Worm (Caenorhabditis elegans) whole organism, L4 larva: Measurements from ENCODE around the gene rig-3.

Source experiments
- D1046.2 ChIP-seq: fragments of 200-800 bp; sonication (Bioruptor generic); IDR thresholded peaks from 2 replicates; pipeline ENCODE4 v1.3.6; 2022; ENCODE audit warnings: missing genetic modification characterization, missing compliant biosample characterization
- F10B5.3 ChIP-seq: sonication (generic microtip); optimal IDR thresholded peaks from 2 replicates; lab custom pipeline; 2016; ENCODE audit warnings: mild to moderate bottlenecking, missing genetic modification characterization, missing compliant biosample characterization
- F26F4.8 ChIP-seq: fragments of 200-800 bp; sonication (Bioruptor generic); conservative IDR thresholded peaks from 2 replicates; pipeline ENCODE4 v1.3.6; 2022; ENCODE audit warnings: missing genetic modification characterization, missing compliant biosample characterization
- T20F7.1 ChIP-seq: fragments of 200-800 bp; sonication (Bioruptor generic); optimal IDR thresholded peaks from 2 replicates; lab custom pipeline; 2018; ENCODE audit warnings: mild to moderate bottlenecking, missing genetic modification characterization, missing compliant biosample characterization
- T26A8.4 ChIP-seq: fragments of 200-800 bp; sonication (Bioruptor generic); IDR thresholded peaks from 2 replicates; pipeline ENCODE4 v1.3.6; 2022; ENCODE audit warnings: missing genetic modification characterization, missing compliant biosample characterization
- Y75B8A.6 ChIP-seq: fragments of 200-800 bp; sonication (Bioruptor generic); IDR thresholded peaks from 2 replicates; pipeline ENCODE4 v1.3.6; 2022; ENCODE audit warnings: missing genetic modification reagents, missing genetic modification characterization, missing compliant biosample characterization
- ZK337.2 ChIP-seq: fragments of 200-800 bp; sonication (Bioruptor generic); IDR thresholded peaks from 2 replicates; pipeline ENCODE4 v1.3.6; 2022; ENCODE audit warnings: missing genetic modification reagents, missing genetic modification characterization, missing compliant biosample characterization
- arid-1 ChIP-seq: fragments of 200-800 bp; sonication (Bioruptor generic); conservative IDR thresholded peaks from 2 replicates; pipeline ENCODE4 v1.3.6; 2022; ENCODE audit warnings: missing genetic modification reagents, missing genetic modification characterization, missing compliant biosample characterization
- ceh-20 ChIP-seq: fragments of 200-800 bp; sonication (Bioruptor generic); IDR thresholded peaks from 2 replicates; pipeline ENCODE4 v1.3.6; 2022; ENCODE audit warnings: missing genetic modification reagents, missing genetic modification characterization, missing compliant biosample characterization
- ceh-44 ChIP-seq: fragments of 200-800 bp; sonication (Bioruptor generic); IDR thresholded peaks from 2 replicates; pipeline ENCODE4 v1.3.6; 2022; ENCODE audit warnings: missing genetic modification reagents, missing genetic modification characterization, missing compliant biosample characterization
- daf-19 ChIP-seq: fragments of 200-800 bp; sonication (Bioruptor generic); conservative IDR thresholded peaks from 2 replicates; pipeline ENCODE4 v1.3.6; 2022; ENCODE audit warnings: missing genetic modification characterization, missing compliant biosample characterization
- dmd-6 ChIP-seq: fragments of 200-800 bp; sonication (Bioruptor generic); IDR thresholded peaks from 2 replicates; pipeline ENCODE4 v1.3.6; 2022; ENCODE audit warnings: missing genetic modification reagents, missing genetic modification characterization, missing compliant biosample characterization
- dmd-8 ChIP-seq: fragments of 200-800 bp; sonication (Bioruptor generic); IDR thresholded peaks from 2 replicates; pipeline ENCODE4 v1.3.6; 2022; ENCODE audit warnings: missing genetic modification characterization, missing compliant biosample characterization
- dmd-9 ChIP-seq: fragments of 200-800 bp; sonication (Bioruptor generic); IDR thresholded peaks from 2 replicates; pipeline ENCODE4 v1.3.6; 2022; ENCODE audit warnings: missing genetic modification reagents, missing genetic modification characterization, missing compliant biosample characterization
- duxl-1 ChIP-seq: sonication (generic microtip); optimal IDR thresholded peaks from 2 replicates; lab custom pipeline; 2016; ENCODE audit warnings: mild to moderate bottlenecking, missing genetic modification characterization, moderate library complexity, missing compliant biosample characterization; ENCODE audit not compliant: poor library complexity
- egl-43 ChIP-seq: fragments of 200-800 bp; sonication (Bioruptor generic); IDR thresholded peaks from 2 replicates; pipeline ENCODE4 v1.3.6; 2022; ENCODE audit warnings: missing genetic modification reagents, missing genetic modification characterization, missing compliant biosample characterization
- gei-8 ChIP-seq: fragments of 200-800 bp; sonication (Bioruptor generic); optimal IDR thresholded peaks from 2 replicates; lab custom pipeline; 2018; ENCODE audit warnings: mild to moderate bottlenecking, missing genetic modification characterization, missing compliant biosample characterization
- hif-1 ChIP-seq, 2 experiments: sonication (generic microtip); optimal IDR thresholded peaks; 2 replicates each; lab custom pipeline; 2016 to 2017; ENCODE audit warnings: missing compliant biosample characterization in 2 of 2, missing genetic modification characterization in 2 of 2, missing genetic modification reagents in 2 of 2, missing genotype in 2 of 2, mild to moderate bottlenecking in 1 of 2
- hlh-11 ChIP-seq: fragments of 200-800 bp; sonication (Bioruptor generic); optimal IDR thresholded peaks from 2 replicates; lab custom pipeline; 2018; ENCODE audit warnings: mild to moderate bottlenecking, missing genetic modification characterization, missing compliant biosample characterization
- hlh-30 ChIP-seq: sonication (generic microtip); optimal IDR thresholded peaks from 2 replicates; lab custom pipeline; 2017; ENCODE audit warnings: antibody characterized with exemption, mild to moderate bottlenecking, missing genetic modification characterization, missing compliant biosample characterization; ENCODE audit not compliant: insufficient read depth
- hmg-1.1 ChIP-seq: fragments of 200-800 bp; sonication (Bioruptor generic); IDR thresholded peaks from 2 replicates; pipeline ENCODE4 v1.3.6; 2022; ENCODE audit warnings: missing genetic modification reagents, missing genetic modification characterization, missing compliant biosample characterization
- lim-7 ChIP-seq: fragments of 200-800 bp; sonication (Bioruptor generic); IDR thresholded peaks from 2 replicates; pipeline ENCODE4 v1.3.6; 2022; ENCODE audit warnings: missing genetic modification characterization, missing compliant biosample characterization
- lin-15B ChIP-seq: fragments of 150-350 bp; sonication (generic microtip); optimal IDR thresholded peaks from 3 replicates; lab custom pipeline; 2014; ENCODE audit warnings: missing biosample characterization, missing genetic modification characterization
- lir-3 ChIP-seq: sonication (generic microtip); optimal IDR thresholded peaks from 2 replicates; lab custom pipeline; 2016; ENCODE audit warnings: mild to moderate bottlenecking, missing genetic modification characterization, missing compliant biosample characterization
- madf-5 ChIP-seq, 2 experiments: fragments of 200-800 bp; sonication (Bioruptor generic); IDR thresholded peaks; 2 replicates each; pipeline ENCODE4 v1.3.6; 2022; ENCODE audit warnings: missing compliant biosample characterization in 2 of 2, missing genetic modification characterization in 2 of 2
- mdl-1 ChIP-seq, 2 experiments: fragments of 150-350 bp in 1 of 2; sonication (generic microtip) in 1 of 2; optimal IDR thresholded peaks; 2 replicates each; lab custom pipeline; 2014 to 2017; ENCODE audit warnings: missing biosample characterization in 2 of 2, missing genetic modification characterization in 2 of 2
- mdt-29 ChIP-seq: fragments of 200-800 bp; sonication (Bioruptor generic); IDR thresholded peaks from 2 replicates; pipeline ENCODE4 v1.3.6; 2022; ENCODE audit warnings: missing genetic modification reagents, missing genetic modification characterization, missing compliant biosample characterization
- mes-2 ChIP-seq: sonication (generic microtip); optimal IDR thresholded peaks from 2 replicates; lab custom pipeline; 2016; ENCODE audit warnings: missing genotype, mild to moderate bottlenecking, missing genetic modification characterization, missing compliant biosample characterization; ENCODE audit not compliant: poor library complexity, severe bottlenecking
- mxl-3 ChIP-seq: fragments of 200-800 bp; sonication (Bioruptor generic); optimal IDR thresholded peaks from 2 replicates; lab custom pipeline; 2018; ENCODE audit warnings: mild to moderate bottlenecking, missing genetic modification characterization, missing compliant biosample characterization
- nhr-10 ChIP-seq: fragments of 150-350 bp; optimal IDR thresholded peaks from 2 replicates; lab custom pipeline; 2014; ENCODE audit warnings: missing biosample characterization, missing genetic modification characterization
- nhr-102 ChIP-seq: sonication (generic microtip); optimal IDR thresholded peaks from 2 replicates; lab custom pipeline; 2016; ENCODE audit warnings: mild to moderate bottlenecking, missing genetic modification characterization, moderate library complexity, missing compliant biosample characterization
- nhr-11 ChIP-seq: fragments of 150-350 bp; optimal IDR thresholded peaks from 2 replicates; lab custom pipeline; 2014; ENCODE audit warnings: missing biosample characterization, missing genetic modification characterization
- nhr-111 ChIP-seq: fragments of 200-800 bp; sonication (Bioruptor generic); optimal IDR thresholded peaks from 2 replicates; lab custom pipeline; 2018; ENCODE audit warnings: mild to moderate bottlenecking, missing genetic modification characterization, missing compliant biosample characterization
- nhr-28 ChIP-seq: fragments of 150-350 bp; optimal IDR thresholded peaks from 2 replicates; lab custom pipeline; 2014; ENCODE audit warnings: missing biosample characterization, missing genetic modification characterization
- nhr-48 ChIP-seq: sonication (generic microtip); optimal IDR thresholded peaks from 2 replicates; lab custom pipeline; 2016; ENCODE audit warnings: mild to moderate bottlenecking, missing genetic modification characterization, missing compliant biosample characterization
- nhr-6 ChIP-seq: fragments of 150-350 bp; optimal IDR thresholded peaks from 2 replicates; lab custom pipeline; 2014; ENCODE audit warnings: missing biosample characterization, missing genetic modification characterization
- pha-4 ChIP-seq, 2 experiments: fragments of 150-350 bp in 1 of 2; fragments of 200-800 bp in 1 of 2; sonication (Bioruptor generic) in 1 of 2; IDR thresholded peaks in 1 of 2; optimal IDR thresholded peaks in 1 of 2; 2 replicates each; pipeline versions ENCODE4 v1.3.6 to Lab custom; 2014 to 2022; ENCODE audit warnings: missing genetic modification characterization in 2 of 2, missing genetic modification reagents in 2 of 2, missing biosample characterization in 1 of 2, missing compliant biosample characterization in 1 of 2
- php-3 ChIP-seq: fragments of 200-800 bp; sonication (Bioruptor generic); IDR thresholded peaks from 2 replicates; pipeline ENCODE4 v1.3.6; 2022; ENCODE audit warnings: missing genetic modification reagents, missing genetic modification characterization, missing compliant biosample characterization
- rbr-2 ChIP-seq: sonication (generic microtip); optimal IDR thresholded peaks from 2 replicates; lab custom pipeline; 2016; ENCODE audit warnings: missing genotype, missing genetic modification characterization, missing compliant biosample characterization
- sdz-12 ChIP-seq: fragments of 200-800 bp; sonication (Bioruptor generic); optimal IDR thresholded peaks from 2 replicates; lab custom pipeline; 2018; ENCODE audit warnings: mild to moderate bottlenecking, missing genetic modification characterization, missing compliant biosample characterization
- skn-1 ChIP-seq: fragments of 150-350 bp; optimal IDR thresholded peaks from 2 replicates; lab custom pipeline; 2014; ENCODE audit warnings: missing biosample characterization, missing genetic modification characterization
- snpc-1.2 ChIP-seq: fragments of 200-800 bp; sonication (Bioruptor generic); IDR thresholded peaks from 2 replicates; pipeline ENCODE4 v1.3.6; 2022; ENCODE audit warnings: missing genetic modification reagents, missing genetic modification characterization, missing compliant biosample characterization
- spr-3 ChIP-seq: fragments of 200-800 bp; sonication (Bioruptor generic); optimal IDR thresholded peaks from 2 replicates; lab custom pipeline; 2018; ENCODE audit warnings: mild to moderate bottlenecking, missing genetic modification characterization, missing compliant biosample characterization
- tra-1 ChIP-seq: fragments of 200-800 bp; sonication (Bioruptor generic); IDR thresholded peaks from 2 replicates; pipeline ENCODE4 v1.3.6; 2022; ENCODE audit warnings: missing genetic modification reagents, missing genetic modification characterization, missing compliant biosample characterization
- unc-130 ChIP-seq: sonication (generic microtip); optimal IDR thresholded peaks from 2 replicates; lab custom pipeline; 2016; ENCODE audit warnings: missing genetic modification reagents, missing genetic modification characterization, missing compliant biosample characterization
- unc-39 ChIP-seq: sonication (generic microtip); optimal IDR thresholded peaks from 2 replicates; lab custom pipeline; 2017; ENCODE audit warnings: missing biosample characterization, missing genetic modification characterization
- zfp-2 ChIP-seq: sonication (generic microtip); optimal IDR thresholded peaks from 2 replicates; lab custom pipeline; 2016; ENCODE audit warnings: mild to moderate bottlenecking, missing genetic modification characterization, missing compliant biosample characterization
- zip-11 ChIP-seq: fragments of 200-800 bp; sonication (Bioruptor generic); IDR thresholded peaks from 2 replicates; pipeline ENCODE4 v1.3.6; 2022; ENCODE audit warnings: missing genetic modification characterization, missing compliant biosample characterization
- ztf-7 ChIP-seq: fragments of 150-350 bp; optimal IDR thresholded peaks from 2 replicates; lab custom pipeline; 2014; ENCODE audit warnings: missing biosample characterization, missing genetic modification characterization

rig-3 gene

DNA sequence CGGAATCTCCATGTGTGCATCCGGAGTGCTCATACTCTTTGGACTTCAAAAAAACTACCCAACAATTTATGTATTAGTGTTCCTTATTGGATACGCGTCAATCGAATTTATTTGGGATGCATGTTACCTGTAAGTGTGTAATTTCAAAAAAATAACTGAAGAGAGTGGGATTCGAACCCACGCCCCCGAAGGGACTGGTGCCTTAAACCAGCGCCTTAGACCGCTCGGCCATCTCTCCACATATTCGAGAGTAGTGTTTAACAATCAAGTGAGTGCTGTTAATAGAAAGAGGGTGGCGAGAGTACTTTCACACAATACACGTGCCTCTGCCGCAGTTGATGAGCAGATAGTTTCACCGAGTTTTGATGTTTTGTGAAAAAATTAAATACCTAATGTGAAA, 49.5 kb downstream of the rig-3 start (continued):
- TF ChIP-seq hif-1 (tag; optimal IDR thresholded peaks at IDR 0.05; lab: Kevin White, UChicago) (peak in 1 of 2 experiments; percentile 36), unc-39 (tag; lab: Kevin White, UChicago) (no peak), sdz-12 (GFP tag; lab: Kevin White, UChicago) (peak; percentile 25), hlh-30 (tag; lab: Kevin White, UChicago) (peak; percentile 73), nhr-28 (peak; percentile 56), spr-3 (GFP tag; lab: Kevin White, UChicago) (no peak), nhr-10 (tag; lab: Kevin White, UChicago) (no peak), nhr-102 (no peak), ZK337.2 (peak; percentile 76), dmd-8 (GFP tag; lab: Robert Waterston, UW) (peak; percentile 88), madf-5 (GFP tag; IDR thresholded peaks at IDR 0.05; lab: Robert Waterston, UW) (peak; percentile 64 to 73; a peak in 3 of 4 replicates), T20F7.1 (GFP tag; lab: Kevin White, UChicago) (peak; percentile 43), snpc-1.2 (peak; percentile 83), arid-1 (GFP tag; lab: Robert Waterston, UW) (peak; percentile 59), tra-1 (peak; percentile 87), unc-130 (GFP tag; lab: Kevin White, UChicago) (peak; percentile 23), hmg-1.1 (GFP tag; lab: Robert Waterston, UW) (peak; percentile 68), duxl-1 (peak; percentile 80), D1046.2 (GFP tag; lab: Robert Waterston, UW) (peak; percentile 58; the same call in 1 of the 2 replicates), nhr-6 (tag; lab: Kevin White, UChicago) (peak; percentile 43), nhr-11 (tag; lab: Kevin White, UChicago) (peak; percentile 15), daf-19 (GFP tag; lab: Robert Waterston, UW) (peak; percentile 90), dmd-6 (peak; percentile 70), hlh-11 (tag; lab: Kevin White, UChicago) (peak; percentile 59), F10B5.3 (tag; lab: Kevin White, UChicago) (no peak), pha-4 (GFP tag; IDR thresholded peaks at IDR 0.05; lab: Robert Waterston, UW) (peak; percentile 80; the same call in 1 of the 2 replicates), pha-4 (tag; optimal IDR thresholded peaks at IDR 0.05; lab: Kevin White, UChicago) (no peak), zip-11 (no peak), mdl-1 (tag; optimal IDR thresholded peaks at IDR 0.05; lab: Kevin White, UChicago) (peak; percentile 29 to 92), mxl-3 (peak; percentile 70), gei-8 (GFP tag; lab: Kevin White, UChicago) (peak; percentile 63), egl-43 (GFP tag; lab: Robert Waterston, UW) (no peak; the same call in 1 of the 2 replicates), ceh-44 (GFP tag; lab: Robert Waterston, UW) (0 out of 2 replicates have a peak, but pooled peaks have one; percentile 30), lir-3 (tag; lab: Kevin White, UChicago) (peak; percentile 60), mes-2 (peak; percentile 82), nhr-48 (tag; lab: Kevin White, UChicago) (peak; percentile 46), rbr-2 (tag; lab: Kevin White, UChicago) (peak; percentile 55), nhr-111 (GFP tag; lab: Kevin White, UChicago) (no peak), mdt-29 (peak; percentile 62; the same call in 1 of the 2 replicates), ztf-7 (tag; lab: Kevin White, UChicago) (peak; percentile 29), php-3 (peak; percentile 75), lin-15B (tag; lab: Kevin White, UChicago) (no peak), zfp-2 (tag; lab: Kevin White, UChicago) (peak; percentile 29), T26A8.4 (GFP tag; lab: Robert Waterston, UW) (peak; percentile 73), skn-1 (tag; lab: Kevin White, UChicago) (no peak), dmd-9 (GFP tag; lab: Robert Waterston, UW) (peak; percentile 74), Y75B8A.6 (GFP tag; lab: Robert Waterston, UW) (0 out of 2 replicates have a peak, but pooled peaks have one; percentile 62), ceh-20 (GFP tag; lab: Robert Waterston, UW) (peak; percentile 63; the same call in 1 of the 2 replicates), F26F4.8 (peak; percentile 87), lim-7 (GFP tag; lab: Robert Waterston, UW) (peak; percentile 79)
